Fruit fly (Drosophila melanogaster) whole organism: ENCODE results near the gene CG4313.

ENCODE experiments used
- EcR ChIP-seq, 2 experiments: fragments of >200 bp; optimal IDR thresholded peaks; 2 replicates each; lab custom pipeline; 2017; ENCODE audit warnings: missing biosample characterization in 2 of 2, missing genetic modification characterization in 2 of 2, missing genetic modification reagents in 2 of 2
- pan ChIP-seq: fragments of >200 bp; optimal IDR thresholded peaks from 2 replicates; lab custom pipeline; 2017
- psq ChIP-seq: fragments of >200 bp; optimal IDR thresholded peaks from 2 replicates; lab custom pipeline; 2017

- TF ChIP-seq psq (lab: Kevin White, UChicago): no peak
- no peak for TF ChIP-seq pan (lab: Kevin White, UChicago)
- TF ChIP-seq EcR (GFP tag; optimal IDR thresholded peaks at IDR 0.05; lab: Kevin White, UChicago): no peak
Observed at dm6 chrX:2012837-2013236, 28.8 kb upstream of the CG4313 start.
